Worm (Caenorhabditis elegans): ENCODE data around the gene coq-2.

coq-2 gene

DNA sequence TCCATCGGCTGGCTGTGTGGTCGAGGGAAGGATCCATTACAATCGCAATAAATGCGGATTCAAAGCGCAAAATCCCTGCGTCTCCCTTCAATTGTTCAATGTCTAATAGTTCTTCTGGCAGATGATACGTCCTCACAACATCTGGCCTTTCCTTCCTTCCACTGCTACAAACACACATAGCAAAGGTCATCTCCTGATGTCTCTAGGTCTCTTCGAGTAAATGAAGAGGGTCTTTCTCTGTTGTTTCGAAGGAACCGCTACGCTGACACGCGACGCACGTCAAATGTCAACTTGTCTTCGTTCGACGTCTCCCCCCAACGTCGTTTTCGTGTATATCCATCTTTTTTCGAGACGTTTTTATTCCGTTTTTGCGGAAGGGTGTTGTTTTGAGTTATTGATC lies 43.1 kb downstream of the coq-2 start (continued):
- TF ChIP-seq nhr-11 (tag; optimal IDR thresholded peaks at IDR 0.05) (peak; percentile 40), daf-16 (GFP tag; optimal IDR thresholded peaks at IDR 0.05) (peak in 1 of 2 experiments; percentile 4), daf-16 (tag; optimal IDR thresholded peaks at IDR 0.05) (no peak), mxl-2 (GFP tag; conservative IDR thresholded peaks at IDR 0.05) (no peak)

DNA sequence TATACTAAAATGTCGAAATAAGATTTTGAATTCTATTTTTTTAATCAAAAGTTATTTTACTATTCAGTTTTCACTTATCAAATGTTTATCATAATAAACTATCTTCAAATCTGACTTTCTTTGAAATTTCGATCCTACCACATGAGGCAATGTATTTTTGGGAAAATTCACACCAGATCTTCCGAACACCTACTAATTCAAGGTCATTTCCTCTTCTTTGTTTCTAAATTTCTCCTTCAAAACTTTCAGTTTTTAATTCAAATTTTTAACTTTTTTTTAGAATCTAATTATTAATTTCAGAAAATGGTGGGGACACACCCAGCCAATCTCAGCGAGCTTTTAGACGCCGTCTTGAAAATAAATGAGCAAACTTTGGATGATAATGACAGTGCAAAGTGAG lies 43.8 kb downstream of the coq-2 start, which contains the start of gene ceh-20:
TSS of gene ceh-20 (plus strand) at position 301 of the 400 bp plus-strand sequence.
- TF ChIP-seq mxl-3 (GFP tag; optimal IDR thresholded peaks at IDR 0.05) (no peak), unc-62 (GFP tag; optimal IDR thresholded peaks at IDR 0.05 in 1 of 2) (peak in 1 of 2 experiments; percentile 65), unc-62 (tag; optimal IDR thresholded peaks at IDR 0.05) (no peak)

DNA sequence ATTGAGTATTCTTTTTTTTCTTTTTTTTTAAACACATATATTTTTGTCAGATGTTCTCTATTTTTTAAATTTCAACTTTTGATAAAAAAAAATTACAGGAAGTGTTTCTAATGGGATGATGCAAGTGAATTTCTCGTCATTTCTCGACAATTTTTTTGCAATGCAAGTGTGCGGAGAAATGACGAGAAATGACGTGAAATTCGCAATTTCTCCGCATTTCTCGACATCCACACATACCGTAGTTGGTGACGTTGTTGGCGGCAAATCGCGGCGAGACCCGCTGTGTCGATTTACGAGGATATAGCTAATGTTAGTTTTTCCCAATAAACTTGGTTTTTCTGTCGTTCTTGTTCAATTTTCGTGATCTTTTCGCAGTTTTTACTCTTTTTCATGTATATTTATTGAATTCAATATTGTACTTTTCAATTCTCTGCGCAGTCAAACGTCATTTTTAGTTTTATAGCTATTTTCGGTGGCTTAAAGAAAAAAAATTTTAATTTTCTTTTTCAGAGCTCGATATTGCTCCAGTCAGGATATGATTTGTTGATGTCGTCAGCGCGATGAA lies 46.3 kb downstream of the coq-2 start, which contains the start of gene F31E3.6:
TSS of gene F31E3.6 (plus strand) at position 93 of the 565 bp plus-strand sequence.
- TF ChIP-seq lin-38 (GFP tag; IDR thresholded peaks at IDR 0.05) (peak; percentile 44; the same call in 1 of the 2 replicates), T26A8.4 (GFP tag; IDR thresholded peaks at IDR 0.05) (peak; percentile 14; the same call in 1 of the 2 replicates), hmg-1.1 (GFP tag; IDR thresholded peaks at IDR 0.05) (0 out of 2 replicates have a peak, but pooled peaks have one; percentile 41), Y48G9A.11 (GFP tag; IDR thresholded peaks at IDR 0.05) (peak; percentile 52; the same call in 1 of the 2 replicates), lsy-2 (tag; optimal IDR thresholded peaks at IDR 0.05) (peak; percentile 9 to 28)

DNA sequence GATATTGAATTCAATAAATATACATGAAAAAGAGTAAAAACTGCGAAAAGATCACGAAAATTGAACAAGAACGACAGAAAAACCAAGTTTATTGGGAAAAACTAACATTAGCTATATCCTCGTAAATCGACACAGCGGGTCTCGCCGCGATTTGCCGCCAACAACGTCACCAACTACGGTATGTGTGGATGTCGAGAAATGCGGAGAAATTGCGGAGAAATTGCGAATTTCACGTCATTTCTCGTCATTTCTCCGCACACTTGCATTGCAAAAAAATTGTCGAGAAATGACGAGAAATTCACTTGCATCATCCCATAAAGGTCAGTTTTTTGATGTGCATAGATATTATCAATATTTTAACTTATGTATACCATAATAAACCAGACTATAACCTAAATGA lies 49.4 kb downstream of the coq-2 start:
- 0 out of 2 replicates have a peak, but pooled peaks have one; percentile 24 for TF ChIP-seq Y48G9A.11 (GFP tag; IDR thresholded peaks at IDR 0.05)
- peak; percentile 38 for TF ChIP-seq lin-38 (GFP tag; IDR thresholded peaks at IDR 0.05)

DNA sequence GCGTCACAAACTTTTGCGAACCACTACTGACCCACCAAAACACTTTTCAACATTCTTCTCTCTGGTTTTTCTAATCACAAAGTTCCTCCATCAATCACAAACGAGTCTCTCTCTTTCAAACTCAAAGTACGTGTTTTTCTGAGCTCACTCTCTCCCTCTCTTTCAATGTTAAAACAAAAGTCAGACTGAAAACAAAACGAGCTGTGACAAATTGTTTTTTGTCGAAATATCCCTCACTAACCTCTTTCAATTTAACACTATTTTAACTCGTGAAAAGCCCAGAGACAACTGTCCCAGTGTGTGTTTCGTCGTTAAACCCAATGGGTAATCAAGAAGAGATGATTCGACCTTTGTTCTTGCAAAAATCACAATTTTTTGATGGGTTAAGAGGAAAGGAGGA lies 52.3 kb downstream of the coq-2 start:
- TF ChIP-seq nhr-28 (tag; optimal IDR thresholded peaks at IDR 0.05) (no peak), unc-62 (GFP tag; optimal IDR thresholded peaks at IDR 0.05 in 1 of 2) (peak in 1 of 2 experiments; percentile 95), unc-62 (tag; optimal IDR thresholded peaks at IDR 0.05) (no peak), daf-16 (GFP tag; optimal IDR thresholded peaks at IDR 0.05) (peak in 1 of 2 experiments; percentile 91), daf-16 (tag; optimal IDR thresholded peaks at IDR 0.05) (no peak), nhr-11 (tag; optimal IDR thresholded peaks at IDR 0.05) (peak; percentile 80), zfp-3 (GFP tag; conservative IDR thresholded peaks at IDR 0.05) (no peak), set-16 (GFP tag; IDR thresholded peaks at IDR 0.05) (no peak), hif-1 (tag; optimal IDR thresholded peaks at IDR 0.05) (peak in 1 of 2 experiments; percentile 8), dve-1 (tag; optimal IDR thresholded peaks at IDR 0.05; ENCODE audit: insufficient read depth) (peak; percentile 3), lsy-2 (tag; optimal IDR thresholded peaks at IDR 0.05) (peak in 1 of 2 experiments; percentile 59), ceh-20 (GFP tag; IDR thresholded peaks at IDR 0.05) (peak; percentile 72; the same call in 1 of the 2 replicates), hlh-11 (tag; optimal IDR thresholded peaks at IDR 0.05) (peak; percentile 52), mep-1 (tag; optimal IDR thresholded peaks at IDR 0.05) (peak; percentile 27), aha-1 (tag) (peak; percentile 90)

All from whole organism, L4 larva.